Fruit fly (Drosophila melanogaster) whole organism, embryonic: ENCODE measurements around the gene CG2794.

Source experiments
- Aef1 ChIP-seq: fragments of 200-800 bp; sonication (Bioruptor generic); IDR thresholded peaks from 3 replicates; pipeline ENCODE4 v1.3.6; 2022; ENCODE audit warnings: missing biosample characterization, missing genetic modification characterization
- Asciz ChIP-seq: fragments of 200-800 bp; sonication (Bioruptor generic); optimal IDR thresholded peaks from 2 replicates; lab custom pipeline; 2017; ENCODE audit warnings: missing biosample characterization, mild to moderate bottlenecking, missing genetic modification characterization, missing genetic modification reagents
- CG10959 ChIP-seq: fragments of 200-800 bp; sonication (Bioruptor generic); IDR thresholded peaks from 2 replicates; pipeline ENCODE4 v1.3.6; 2022; ENCODE audit warnings: missing biosample characterization, missing genetic modification characterization
- CG11723 ChIP-seq: fragments of 200-800 bp; sonication (Bioruptor generic); optimal IDR thresholded peaks from 2 replicates; lab custom pipeline; 2017; ENCODE audit warnings: missing biosample characterization, mild to moderate bottlenecking, missing genetic modification characterization
- CG16813 ChIP-seq: fragments of 200-800 bp; sonication (Bioruptor generic); IDR thresholded peaks from 3 replicates; pipeline ENCODE4 v1.3.6; 2022; ENCODE audit warnings: missing biosample characterization, missing genetic modification characterization; ENCODE audit not compliant: partially characterized antibody
- CG1832 ChIP-seq: fragments of 200-800 bp; sonication (Bioruptor generic); optimal IDR thresholded peaks from 2 replicates; lab custom pipeline; 2017; ENCODE audit warnings: missing biosample characterization, mild to moderate bottlenecking, missing genetic modification characterization, inconsistent platforms
- CG2120 ChIP-seq: fragments of 200-800 bp; sonication (Bioruptor generic); optimal IDR thresholded peaks from 3 replicates; lab custom pipeline; 2016; ENCODE audit warnings: missing biosample characterization, missing genetic modification characterization
- CG2875 ChIP-seq: fragments of 200-800 bp; sonication (Bioruptor generic); optimal IDR thresholded peaks from 2 replicates; lab custom pipeline; 2017; ENCODE audit warnings: missing biosample characterization, mild to moderate bottlenecking, missing genetic modification characterization, missing genetic modification reagents
- CG31365 ChIP-seq: fragments of 200-800 bp; sonication (Bioruptor generic); optimal IDR thresholded peaks from 2 replicates; lab custom pipeline; 2018; ENCODE audit warnings: missing biosample characterization, mild to moderate bottlenecking, missing genetic modification characterization
- CG34422 ChIP-seq: fragments of 200-800 bp; sonication (Bioruptor generic); IDR thresholded peaks from 3 replicates; pipeline ENCODE4 v1.3.6; 2022; ENCODE audit warnings: missing biosample characterization, missing genetic modification characterization
- CG5245 ChIP-seq: fragments of 200-800 bp; sonication (Bioruptor generic); optimal IDR thresholded peaks from 3 replicates; lab custom pipeline; 2016; ENCODE audit warnings: missing biosample characterization, missing genetic modification characterization
- CG7987 ChIP-seq: fragments of 200-800 bp; sonication (Bioruptor generic); optimal IDR thresholded peaks from 2 replicates; lab custom pipeline; 2018; ENCODE audit warnings: missing biosample characterization, mild to moderate bottlenecking, missing genetic modification characterization, moderate library complexity
- CG8089 ChIP-seq: fragments of 200-800 bp; sonication (Bioruptor generic); optimal IDR thresholded peaks from 3 replicates; lab custom pipeline; 2016; ENCODE audit warnings: missing biosample characterization, missing genetic modification characterization
- CG8924 ChIP-seq: fragments of 200-800 bp; optimal IDR thresholded peaks from 3 replicates; lab custom pipeline; 2019; ENCODE audit warnings: missing biosample characterization, mild to moderate bottlenecking, missing genetic modification characterization, moderate library complexity
- CG8944 ChIP-seq: fragments of 200-800 bp; sonication (Bioruptor generic); optimal IDR thresholded peaks from 3 replicates; lab custom pipeline; 2016; ENCODE audit warnings: missing biosample characterization, missing genetic modification characterization
- CG9876 ChIP-seq: fragments of 200-800 bp; sonication (Bioruptor generic); optimal IDR thresholded peaks from 2 replicates; lab custom pipeline; 2016; ENCODE audit warnings: missing biosample characterization, missing genetic modification characterization
- D ChIP-seq, 2 experiments: fragments of 200-800 bp in 1 of 2; fragments of >200 bp in 1 of 2; sonication (Bioruptor generic) in 1 of 2; optimal IDR thresholded peaks; 2 replicates in 1 of 2; 3 replicates in 1 of 2; lab custom pipeline; 2017; ENCODE audit warnings: mild to moderate bottlenecking in 1 of 2, missing biosample characterization in 1 of 2, missing genetic modification characterization in 1 of 2, missing genetic modification reagents in 1 of 2
- Dip2 ChIP-seq: fragments of 200-800 bp; sonication (Bioruptor generic); IDR thresholded peaks from 2 replicates; pipeline ENCODE4 v1.3.6; 2022; ENCODE audit warnings: missing biosample characterization, missing genetic modification characterization
- GATAe ChIP-seq: fragments of 200-800 bp; sonication (Bioruptor generic); conservative IDR thresholded peaks from 2 replicates; pipeline ENCODE4 v1.3.6; 2022; ENCODE audit warnings: missing biosample characterization, missing genetic modification characterization
- Jarid2 ChIP-seq: fragments of 200-800 bp; sonication (Bioruptor generic); optimal IDR thresholded peaks from 3 replicates; lab custom pipeline; 2017; ENCODE audit warnings: mild to moderate bottlenecking, missing biosample characterization, missing genetic modification reagents, missing genetic modification characterization
- Med ChIP-seq: fragments of 200-800 bp; sonication (Bioruptor generic); peaks from one replicate; lab custom pipeline; 2016; ENCODE audit warnings: missing biosample characterization, missing genetic modification characterization, mild to moderate bottlenecking, inconsistent platforms, moderate library complexity
- NC2β ChIP-seq: fragments of 200-800 bp; sonication (Bioruptor generic); optimal IDR thresholded peaks from 2 replicates; lab custom pipeline; 2016; ENCODE audit warnings: missing biosample characterization, missing genetic modification characterization
- Nf-YC ChIP-seq: fragments of 200-800 bp; optimal IDR thresholded peaks from 3 replicates; lab custom pipeline; 2019; ENCODE audit warnings: missing biosample characterization, mild to moderate bottlenecking, missing genetic modification characterization, moderate library complexity
- Ptx1 ChIP-seq: fragments of 200-800 bp; sonication (Bioruptor generic); IDR thresholded peaks from 2 replicates; pipeline ENCODE4 v1.3.6; 2022; ENCODE audit warnings: missing biosample characterization, missing genetic modification characterization
- Ssrp ChIP-seq: fragments of 200-800 bp; sonication (Bioruptor generic); optimal IDR thresholded peaks from 2 replicates; lab custom pipeline; 2018; ENCODE audit warnings: missing biosample characterization, mild to moderate bottlenecking, missing genetic modification characterization, moderate library complexity
- Xrp1 ChIP-seq: fragments of 200-800 bp; sonication (Bioruptor generic); IDR thresholded peaks from 2 replicates; pipeline ENCODE4 v1.3.6; 2022; ENCODE audit warnings: missing biosample characterization, missing genetic modification characterization
- abd-A ChIP-seq: fragments of 200-800 bp; sonication (Bioruptor generic); optimal IDR thresholded peaks from 3 replicates; lab custom pipeline; 2019; ENCODE audit warnings: missing biosample characterization, mild to moderate bottlenecking, missing genetic modification characterization, moderate library complexity
- aop ChIP-seq: fragments of 200-800 bp; sonication (Bioruptor generic); IDR thresholded peaks from 2 replicates; pipeline ENCODE4 v1.3.6; 2022; ENCODE audit warnings: missing biosample characterization, missing genetic modification characterization
- ase ChIP-seq: fragments of 200-800 bp; sonication (Bioruptor generic); IDR thresholded peaks from 3 replicates; pipeline ENCODE4 v1.3.6; 2022; ENCODE audit warnings: missing biosample characterization, missing genetic modification characterization
- caup ChIP-seq: fragments of 200-800 bp; sonication (Bioruptor generic); optimal IDR thresholded peaks from 3 replicates; lab custom pipeline; 2017; ENCODE audit warnings: missing biosample characterization, mild to moderate bottlenecking, missing genetic modification characterization, moderate library complexity; ENCODE audit not compliant: severe bottlenecking
- corto ChIP-seq: fragments of 200-800 bp; sonication (Bioruptor generic); optimal IDR thresholded peaks from 2 replicates; lab custom pipeline; 2016; ENCODE audit warnings: missing biosample characterization, mild to moderate bottlenecking, missing genetic modification characterization, moderate library complexity
- dimm ChIP-seq: fragments of 200-800 bp; sonication (Bioruptor generic); IDR thresholded peaks from 2 replicates; pipeline ENCODE4 v1.3.6; 2022; ENCODE audit warnings: missing biosample characterization, missing genetic modification characterization
- dmrt11E ChIP-seq: fragments of 200-800 bp; sonication (Bioruptor generic); optimal IDR thresholded peaks from 3 replicates; lab custom pipeline; 2018; ENCODE audit warnings: missing biosample characterization, mild to moderate bottlenecking, missing genetic modification characterization, moderate library complexity
- ems ChIP-seq: fragments of 200-800 bp; sonication (Bioruptor generic); optimal IDR thresholded peaks from 3 replicates; lab custom pipeline; 2016; ENCODE audit warnings: missing biosample characterization, missing genetic modification characterization
- gem ChIP-seq: fragments of 200-800 bp; sonication (Bioruptor generic); optimal IDR thresholded peaks from 2 replicates; lab custom pipeline; 2019; ENCODE audit warnings: missing biosample characterization, mild to moderate bottlenecking, missing genetic modification characterization, moderate library complexity
- gfzf ChIP-seq: fragments of 200-800 bp; sonication (Bioruptor generic); optimal IDR thresholded peaks from 2 replicates; lab custom pipeline; 2016; ENCODE audit warnings: missing biosample characterization, mild to moderate bottlenecking, missing genetic modification characterization, moderate library complexity
- grn ChIP-seq: fragments of 200-800 bp; sonication (Bioruptor generic); optimal IDR thresholded peaks from 3 replicates; lab custom pipeline; 2017; ENCODE audit warnings: missing biosample characterization, missing genetic modification characterization
- kni ChIP-seq: fragments of 200-800 bp; sonication (Bioruptor generic); optimal IDR thresholded peaks from 3 replicates; lab custom pipeline; 2017; ENCODE audit warnings: mild to moderate bottlenecking, missing biosample characterization, missing genetic modification reagents, missing genetic modification characterization
- knrl ChIP-seq: fragments of 200-800 bp; sonication (Bioruptor generic); IDR thresholded peaks from 3 replicates; pipeline ENCODE4 v1.3.6; 2022; ENCODE audit warnings: missing biosample characterization, missing genetic modification characterization; ENCODE audit not compliant: partially characterized antibody
- nerfin-2 ChIP-seq: fragments of 200-800 bp; sonication (Bioruptor generic); IDR thresholded peaks from 2 replicates; pipeline ENCODE4 v1.3.6; 2022; ENCODE audit warnings: missing biosample characterization, missing genetic modification characterization; ENCODE audit not compliant: partially characterized antibody
- ro ChIP-seq: fragments of 200-800 bp; sonication (Bioruptor generic); IDR thresholded peaks from 2 replicates; pipeline ENCODE4 v1.3.6; 2022; ENCODE audit warnings: missing biosample characterization, missing genetic modification characterization
- sens ChIP-seq: fragments of 200-800 bp; sonication (Bioruptor generic); peaks from one replicate; lab custom pipeline; 2016; ENCODE audit warnings: missing biosample characterization, missing genetic modification characterization
- sqz ChIP-seq: fragments of 200-800 bp; sonication (Bioruptor generic); optimal IDR thresholded peaks from 3 replicates; lab custom pipeline; 2018; ENCODE audit warnings: missing biosample characterization, mild to moderate bottlenecking, missing genetic modification characterization
- ssp ChIP-seq: fragments of 200-800 bp; sonication (Bioruptor generic); IDR thresholded peaks from 2 replicates; pipeline ENCODE4 v1.3.6; 2022; ENCODE audit warnings: missing biosample characterization, missing genetic modification characterization
- tap ChIP-seq: fragments of 200-800 bp; optimal IDR thresholded peaks from 3 replicates; lab custom pipeline; 2019; ENCODE audit warnings: missing biosample characterization, mild to moderate bottlenecking, missing genetic modification characterization, moderate library complexity
- tup ChIP-seq: fragments of 200-800 bp; sonication (Bioruptor generic); optimal IDR thresholded peaks from 2 replicates; lab custom pipeline; 2016; ENCODE audit warnings: missing biosample characterization, mild to moderate bottlenecking, missing genetic modification characterization, moderate library complexity
- z ChIP-seq: fragments of 200-800 bp; sonication (Bioruptor generic); IDR thresholded peaks from 3 replicates; pipeline ENCODE4 v1.3.6; 2022; ENCODE audit warnings: missing biosample characterization, missing genetic modification characterization

Gene CG2794

dm6 chr2L:521001-521827 lies 42.7 kb upstream of the CG2794 start (continued):
- peak; percentile 55 for TF ChIP-seq kni
- TF ChIP-seq Nf-YC (tag; lab: Kevin White, UChicago) = peak; percentile 51
- TF ChIP-seq CG7987 (GFP tag; lab: Kevin White, UChicago) = no peak
- TF ChIP-seq ems = no peak
- peak; percentile 49 for TF ChIP-seq Ssrp (tag; lab: Kevin White, UChicago)
- no peak for TF ChIP-seq CG2120 (GFP tag; lab: Kevin White, UChicago)
- TF ChIP-seq Dip2 (GFP tag; lab: Robert Waterston, UW) = no peak
- no peak for TF ChIP-seq CG16813 (GFP tag; lab: Robert Waterston, UW)
- TF ChIP-seq grn (GFP tag; lab: Kevin White, UChicago) = peak; percentile 100
- TF ChIP-seq CG2875 (GFP tag; lab: Kevin White, UChicago) = no peak
- TF ChIP-seq abd-A (tag; lab: Kevin White, UChicago) = peak; percentile 63
- TF ChIP-seq CG11723 (GFP tag; lab: Kevin White, UChicago) = no peak
- 0 out of 2 replicates have a peak, but pooled peaks have one; percentile 8 for TF ChIP-seq Ptx1 (GFP tag; lab: Robert Waterston, UW)
- TF ChIP-seq corto (GFP tag; lab: Kevin White, UChicago) = no peak
- TF ChIP-seq D (optimal IDR thresholded peaks at IDR 0.05; lab: Kevin White, UChicago) = no peak
- TF ChIP-seq D (GFP tag; optimal IDR thresholded peaks at IDR 0.05; lab: Kevin White, UChicago) = no peak
- TF ChIP-seq z = no peak
- 0 out of 3 replicates have a peak, but pooled peaks have one; percentile 6 for TF ChIP-seq CG34422 (GFP tag; lab: Robert Waterston, UW)
- no peak for TF ChIP-seq CG31365 (tag; lab: Kevin White, UChicago)
- peak; percentile 32 for TF ChIP-seq Asciz
- TF ChIP-seq gem = peak; percentile 45
- no peak for TF ChIP-seq CG8089 (GFP tag; lab: Kevin White, UChicago)
- TF ChIP-seq ase (GFP tag; lab: Robert Waterston, UW) = 0 out of 3 replicates have a peak, but pooled peaks have one; percentile 15
- TF ChIP-seq Jarid2 (GFP tag; lab: Kevin White, UChicago) = no peak
- TF ChIP-seq CG8924 (tag; lab: Kevin White, UChicago) = peak; percentile 24
- peak; percentile 55 for TF ChIP-seq sens (GFP tag; lab: Kevin White, UChicago)
- no peak for TF ChIP-seq gfzf (GFP tag; lab: Kevin White, UChicago)
- no peak for TF ChIP-seq dimm (GFP tag; lab: Robert Waterston, UW)
- TF ChIP-seq knrl (GFP tag; lab: Robert Waterston, UW) = 0 out of 3 replicates have a peak, but pooled peaks have one; percentile 16
- no peak for TF ChIP-seq CG5245 (GFP tag; lab: Kevin White, UChicago)
- TF ChIP-seq CG9876 = no peak
- TF ChIP-seq nerfin-2 (GFP tag; lab: Robert Waterston, UW) = no peak
- TF ChIP-seq CG8944 = no peak
- peak; percentile 94 for TF ChIP-seq sqz (GFP tag; lab: Kevin White, UChicago)
- peak; percentile 56 for TF ChIP-seq Med (GFP tag; lab: Kevin White, UChicago)
- peak; percentile 37 for TF ChIP-seq dmrt11E (tag; lab: Kevin White, UChicago)
- no peak for TF ChIP-seq ssp (GFP tag; lab: Robert Waterston, UW)
- TF ChIP-seq Xrp1 = peak; percentile 40; the same call in 1 of the 2 replicates
- TF ChIP-seq tap (tag; lab: Kevin White, UChicago) = peak; percentile 36
- peak; percentile 65 for TF ChIP-seq CG1832
- no peak for TF ChIP-seq CG10959 (GFP tag; lab: Robert Waterston, UW)
- TF ChIP-seq aop (GFP tag; lab: Robert Waterston, UW) = no peak
- TF ChIP-seq caup (GFP tag; lab: Kevin White, UChicago) = no peak
- no peak for TF ChIP-seq ro (GFP tag; lab: Robert Waterston, UW)
- no peak for TF ChIP-seq tup (GFP tag; lab: Kevin White, UChicago)
- no peak for TF ChIP-seq Aef1 (GFP tag; lab: Robert Waterston, UW)
- no peak for TF ChIP-seq NC2β (GFP tag; lab: Kevin White, UChicago)
- no peak for TF ChIP-seq GATAe (GFP tag; lab: Robert Waterston, UW)
- TF ChIP-seq, all 482 proteins: peak for 33
